Fruit fly (Drosophila melanogaster): Measurements from ENCODE around the gene CG17991.

Gene CG17991

DNA sequence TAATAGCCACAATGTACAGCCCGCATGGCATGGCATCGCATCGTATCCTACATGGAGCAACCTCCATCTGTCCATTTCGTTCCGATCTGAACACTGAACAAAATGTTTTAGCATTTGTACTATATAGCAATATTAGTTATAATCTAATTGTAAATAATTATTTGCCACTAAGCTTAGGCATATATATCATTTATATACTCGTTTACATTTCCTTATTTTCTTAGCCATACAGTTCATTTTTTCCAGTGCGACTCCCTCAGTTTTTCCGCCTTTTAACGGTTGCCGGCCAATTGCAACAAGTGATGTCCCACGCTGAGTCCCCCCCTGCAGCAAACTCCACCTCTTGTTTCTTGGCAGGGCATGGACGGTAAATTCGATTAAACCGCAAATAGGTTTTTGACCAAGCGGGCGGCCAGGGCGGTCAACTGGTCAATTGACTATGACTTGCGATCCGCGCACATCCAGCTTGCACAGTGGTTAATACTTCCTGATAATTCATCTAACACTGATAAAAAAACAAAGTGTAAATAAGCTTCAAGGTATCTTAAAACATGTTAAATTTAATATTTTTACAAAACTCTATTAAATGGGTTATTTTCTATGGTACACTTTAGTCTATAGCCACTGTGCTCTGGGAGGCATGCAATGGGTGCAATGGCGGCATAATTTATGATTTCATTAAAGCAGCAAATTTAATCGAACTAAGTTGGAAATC is 31.3 kb upstream of the CG17991 start:
- TF ChIP-seq CG33017 (tag; optimal IDR thresholded peaks at IDR 0.05) (no peak), pad (GFP tag; optimal IDR thresholded peaks at IDR 0.05) (no peak), cic (GFP tag; optimal IDR thresholded peaks at IDR 0.05) (no peak)

DNA sequence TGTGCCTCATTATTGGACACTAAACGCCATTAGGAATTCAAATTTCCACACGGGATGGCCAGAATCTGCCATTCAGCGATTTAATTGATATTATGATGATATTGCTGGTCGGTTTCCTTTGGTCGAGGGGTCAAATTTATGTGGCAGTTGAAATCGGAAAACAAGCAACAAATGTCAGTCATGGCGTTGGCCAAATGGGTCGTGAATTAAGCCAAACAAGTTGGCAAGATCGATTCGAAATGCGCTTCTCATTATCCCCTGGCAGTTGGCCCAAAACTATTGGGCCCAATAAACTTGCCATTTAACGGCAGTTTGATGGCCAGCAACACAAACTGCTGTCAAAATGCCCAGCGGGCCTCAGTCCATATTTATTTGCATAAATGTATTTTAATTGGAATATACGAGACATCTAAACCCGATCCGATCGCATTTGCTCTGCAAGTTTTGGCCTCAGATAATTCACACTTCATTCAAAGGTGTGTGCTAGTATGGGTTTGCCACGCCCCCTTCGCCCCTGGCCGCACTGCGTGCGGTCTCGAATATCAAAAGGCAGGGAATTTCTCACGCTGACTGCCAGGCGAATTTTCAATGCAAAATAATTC is 28.0 kb upstream of the CG17991 start:
- no peak for TF ChIP-seq bab1 (GFP tag; optimal IDR thresholded peaks at IDR 0.05)
- no peak for TF ChIP-seq CG14711 (tag; optimal IDR thresholded peaks at IDR 0.05)
- no peak for TF ChIP-seq tj (GFP tag; optimal IDR thresholded peaks at IDR 0.05)
- TF ChIP-seq CG11617 (GFP tag; optimal IDR thresholded peaks at IDR 0.05) = no peak
- no peak for TF ChIP-seq cnc (optimal IDR thresholded peaks at IDR 0.05)
- no peak for TF ChIP-seq CG1620 (GFP tag; optimal IDR thresholded peaks at IDR 0.05)
- no peak for TF ChIP-seq cic (GFP tag; optimal IDR thresholded peaks at IDR 0.05)
- TF ChIP-seq CG5204 (GFP tag; optimal IDR thresholded peaks at IDR 0.05) = no peak
- no peak for TF ChIP-seq Mnt (GFP tag; optimal IDR thresholded peaks at IDR 0.05)
- no peak for TF ChIP-seq CG33017 (tag; optimal IDR thresholded peaks at IDR 0.05)
- TF ChIP-seq CG7045 (GFP tag; optimal IDR thresholded peaks at IDR 0.05) = no peak
- TF ChIP-seq CG7101 (tag; optimal IDR thresholded peaks at IDR 0.05) = no peak
- no peak for TF ChIP-seq kay (GFP tag; ENCODE audit: borderline replicate concordance)
- no peak for TF ChIP-seq CG12768 (GFP tag; optimal IDR thresholded peaks at IDR 0.05)

DNA sequence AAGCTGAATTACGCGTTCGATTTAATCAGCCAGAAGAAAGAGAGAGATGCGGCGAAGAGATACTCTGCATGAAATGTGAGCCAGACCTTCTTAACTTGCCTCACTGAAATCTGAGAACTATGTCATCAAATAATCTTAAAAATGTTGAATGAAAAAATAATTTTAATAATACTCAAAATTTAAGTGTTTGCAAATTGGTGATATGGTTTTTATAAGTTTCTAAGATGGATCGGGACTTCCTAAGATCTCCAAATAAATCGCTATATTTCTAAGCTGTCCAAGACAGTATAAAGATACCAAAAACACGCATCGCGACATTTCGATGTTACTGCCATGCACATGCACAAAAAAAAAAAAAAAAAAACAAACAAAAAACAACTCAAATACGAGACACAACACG is 26.1 kb upstream of the CG17991 start:
- TF ChIP-seq cic (GFP tag; optimal IDR thresholded peaks at IDR 0.05) (no peak), Clk (GFP tag; optimal IDR thresholded peaks at IDR 0.05) (no peak), tj (GFP tag; optimal IDR thresholded peaks at IDR 0.05) (no peak), ovo (GFP tag; optimal IDR thresholded peaks at IDR 0.05) (no peak), CG12768 (GFP tag; optimal IDR thresholded peaks at IDR 0.05) (no peak), CG11617 (GFP tag; optimal IDR thresholded peaks at IDR 0.05) (no peak), CG33017 (tag; optimal IDR thresholded peaks at IDR 0.05) (no peak), CG7101 (tag; optimal IDR thresholded peaks at IDR 0.05) (no peak), Crg-1 (GFP tag; optimal IDR thresholded peaks at IDR 0.05) (no peak), cnc (optimal IDR thresholded peaks at IDR 0.05) (no peak), bab1 (GFP tag; optimal IDR thresholded peaks at IDR 0.05) (no peak), kay (GFP tag; ENCODE audit: borderline replicate concordance) (no peak), Hr96 (GFP tag; optimal IDR thresholded peaks at IDR 0.05) (no peak), CG14711 (tag; optimal IDR thresholded peaks at IDR 0.05) (no peak), CG5204 (GFP tag; optimal IDR thresholded peaks at IDR 0.05) (no peak), toe (GFP tag; optimal IDR thresholded peaks at IDR 0.05) (no peak)

DNA sequence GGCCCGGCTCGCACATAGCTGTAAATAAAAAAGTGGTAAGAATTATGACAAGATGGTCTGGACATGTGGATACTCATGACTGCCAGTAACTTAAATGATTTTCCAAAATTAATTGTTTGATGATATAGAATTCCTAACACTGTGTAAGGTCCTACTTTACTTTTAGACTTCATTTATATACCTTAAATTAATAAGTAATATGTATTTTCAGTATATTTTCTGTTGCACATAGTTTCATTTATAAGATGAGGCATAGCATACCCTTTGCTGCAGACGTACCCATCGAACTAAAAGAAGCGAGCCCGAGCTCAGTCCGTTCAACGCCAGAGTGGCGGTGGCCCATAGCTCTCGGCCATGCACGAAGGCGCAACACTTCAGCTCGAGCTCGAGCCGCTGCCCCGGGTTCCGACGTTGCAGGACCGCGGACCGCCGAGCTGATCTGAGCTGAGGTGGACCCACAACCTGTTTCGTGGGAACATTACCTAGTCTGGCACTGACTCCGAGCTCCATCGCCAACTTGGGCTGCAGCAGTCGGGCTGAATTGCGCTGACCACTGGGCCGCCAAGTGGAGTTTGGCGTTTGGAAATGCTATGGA is 23.5 kb upstream of the CG17991 start:
- TF ChIP-seq kay (GFP tag; ENCODE audit: borderline replicate concordance) = no peak
- no peak for TF ChIP-seq cnc (optimal IDR thresholded peaks at IDR 0.05)
- TF ChIP-seq CG14711 (tag; optimal IDR thresholded peaks at IDR 0.05) = no peak
- no peak for TF ChIP-seq CG7101 (tag; optimal IDR thresholded peaks at IDR 0.05)
- no peak for TF ChIP-seq CG12768 (GFP tag; optimal IDR thresholded peaks at IDR 0.05)
- no peak for TF ChIP-seq CG7045 (GFP tag; optimal IDR thresholded peaks at IDR 0.05)
- TF ChIP-seq pad (GFP tag; optimal IDR thresholded peaks at IDR 0.05) = no peak
- TF ChIP-seq Crg-1 (GFP tag; optimal IDR thresholded peaks at IDR 0.05) = no peak
- no peak for TF ChIP-seq CG11617 (GFP tag; optimal IDR thresholded peaks at IDR 0.05)
- no peak for TF ChIP-seq Hr96 (GFP tag; optimal IDR thresholded peaks at IDR 0.05)
- TF ChIP-seq Clk (GFP tag; optimal IDR thresholded peaks at IDR 0.05) = no peak
- TF ChIP-seq CG5204 (GFP tag; optimal IDR thresholded peaks at IDR 0.05) = no peak
- TF ChIP-seq ovo (GFP tag; optimal IDR thresholded peaks at IDR 0.05) = no peak
- TF ChIP-seq cic (GFP tag; optimal IDR thresholded peaks at IDR 0.05) = no peak
- no peak for TF ChIP-seq Mnt (GFP tag; optimal IDR thresholded peaks at IDR 0.05)
- TF ChIP-seq tj (GFP tag; optimal IDR thresholded peaks at IDR 0.05) = no peak
- TF ChIP-seq CG33017 (tag; optimal IDR thresholded peaks at IDR 0.05) = no peak
- no peak for TF ChIP-seq CG1620 (GFP tag; optimal IDR thresholded peaks at IDR 0.05)

DNA sequence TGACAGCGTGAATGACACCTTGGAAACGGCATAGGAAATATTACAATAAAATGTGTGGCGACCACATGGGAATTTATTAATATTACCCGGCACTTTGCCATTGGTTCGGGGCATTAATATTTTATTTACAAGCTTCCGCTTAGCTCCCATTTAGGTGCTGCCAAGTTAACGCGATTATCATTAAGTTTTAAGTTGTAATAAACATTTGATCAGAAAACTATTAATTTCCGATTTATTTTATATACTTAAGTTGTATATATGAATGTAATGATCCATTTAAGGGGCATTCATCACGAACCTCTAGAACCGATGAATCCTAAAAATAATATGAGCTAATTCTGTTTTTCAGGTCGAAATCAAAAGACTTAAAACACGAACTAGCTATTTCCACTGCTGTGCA is 22.8 kb upstream of the CG17991 start:
- no peak for TF ChIP-seq Mnt (GFP tag; optimal IDR thresholded peaks at IDR 0.05)
- no peak for TF ChIP-seq pad (GFP tag; optimal IDR thresholded peaks at IDR 0.05)
- no peak for TF ChIP-seq CG1620 (GFP tag; optimal IDR thresholded peaks at IDR 0.05)
- no peak for TF ChIP-seq tj (GFP tag; optimal IDR thresholded peaks at IDR 0.05)
- TF ChIP-seq CG7045 (GFP tag; optimal IDR thresholded peaks at IDR 0.05) = no peak
- TF ChIP-seq Clk (GFP tag; optimal IDR thresholded peaks at IDR 0.05) = no peak
- TF ChIP-seq toe (GFP tag; optimal IDR thresholded peaks at IDR 0.05) = no peak
- TF ChIP-seq bab1 (GFP tag; optimal IDR thresholded peaks at IDR 0.05) = no peak
- TF ChIP-seq CG33017 (tag; optimal IDR thresholded peaks at IDR 0.05) = no peak

DNA sequence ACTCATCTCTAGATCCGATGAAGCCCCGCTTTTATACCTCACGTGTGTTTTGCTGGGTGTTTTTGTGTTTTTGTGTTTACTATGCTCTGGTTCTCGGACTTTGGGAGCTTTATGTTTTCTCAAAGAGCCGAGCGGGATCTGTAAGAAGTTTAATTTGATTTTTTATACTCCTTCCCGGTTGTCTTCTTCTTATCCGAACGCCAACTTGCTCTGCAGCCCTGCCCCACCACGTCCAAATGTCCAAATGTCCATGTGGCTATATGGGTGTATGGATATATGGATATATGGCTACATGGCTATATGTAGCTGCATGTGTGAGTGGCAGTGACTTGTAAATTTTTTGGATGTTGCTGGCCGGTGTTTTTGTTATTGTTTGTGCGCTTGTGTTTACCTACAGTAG is 22.3 kb upstream of the CG17991 start:
- TF ChIP-seq CG7045 (GFP tag; optimal IDR thresholded peaks at IDR 0.05) = no peak
